Fruit fly (Drosophila melanogaster) whole organism, embryonic: ENCODE data around the gene CG42822.

Experiments
- ATbp ChIP-seq: fragments of 200-800 bp; sonication (Bioruptor generic); optimal IDR thresholded peaks from 2 replicates; lab custom pipeline; 2017; ENCODE audit warnings: missing biosample characterization, mild to moderate bottlenecking, missing genetic modification characterization, missing genetic modification reagents
- Ada2b ChIP-seq: fragments of 200-800 bp; sonication (Bioruptor generic); IDR thresholded peaks from 2 replicates; pipeline ENCODE4 v1.3.6; 2022; ENCODE audit warnings: missing biosample characterization, missing genetic modification characterization
- Asciz ChIP-seq: fragments of 200-800 bp; sonication (Bioruptor generic); optimal IDR thresholded peaks from 2 replicates; lab custom pipeline; 2017; ENCODE audit warnings: missing biosample characterization, mild to moderate bottlenecking, missing genetic modification characterization, missing genetic modification reagents
- CG10979 ChIP-seq: fragments of 200-800 bp; sonication (Bioruptor generic); optimal IDR thresholded peaks from 2 replicates; lab custom pipeline; 2018; ENCODE audit warnings: missing biosample characterization, mild to moderate bottlenecking, missing genetic modification characterization, moderate library complexity
- CG12071 ChIP-seq: fragments of 200-800 bp; sonication (Bioruptor generic); optimal IDR thresholded peaks from 3 replicates; lab custom pipeline; 2018; ENCODE audit warnings: missing biosample characterization, mild to moderate bottlenecking, missing genetic modification characterization
- CG12391 ChIP-seq: fragments of 200-800 bp; sonication (Bioruptor generic); optimal IDR thresholded peaks from 3 replicates; lab custom pipeline; 2018; ENCODE audit warnings: missing biosample characterization, mild to moderate bottlenecking, missing genetic modification characterization, moderate library complexity
- CG13287 ChIP-seq: fragments of 200-800 bp; sonication (Bioruptor generic); IDR thresholded peaks from 2 replicates; pipeline ENCODE4 v1.3.6; 2022; ENCODE audit warnings: missing biosample characterization, missing genetic modification characterization; ENCODE audit not compliant: partially characterized antibody
- CG13624 ChIP-seq: fragments of 200-800 bp; sonication (Bioruptor generic); optimal IDR thresholded peaks from 2 replicates; lab custom pipeline; 2016; ENCODE audit warnings: missing biosample characterization, missing genetic modification characterization
- CG15696 ChIP-seq: fragments of 200-800 bp; sonication (Bioruptor generic); optimal IDR thresholded peaks from 2 replicates; lab custom pipeline; 2019; ENCODE audit warnings: missing biosample characterization, mild to moderate bottlenecking, missing genetic modification characterization, moderate library complexity
- CG17361 ChIP-seq: fragments of 200-800 bp; sonication (Bioruptor generic); IDR thresholded peaks from 3 replicates; pipeline ENCODE4 v1.3.6; 2022; ENCODE audit warnings: missing biosample characterization, missing genetic modification characterization
- CG32532 ChIP-seq: fragments of 200-800 bp; sonication (Bioruptor generic); IDR thresholded peaks from 2 replicates; pipeline ENCODE4 v1.3.6; 2022; ENCODE audit warnings: missing biosample characterization, missing genetic modification characterization
- CG3726 ChIP-seq: fragments of 200-800 bp; sonication (Bioruptor generic); IDR thresholded peaks from 3 replicates; pipeline ENCODE4, ENCODE4 v1.3.6; 2022; ENCODE audit warnings: missing biosample characterization, missing genetic modification characterization
- CG3838 ChIP-seq: fragments of 200-800 bp; sonication (Bioruptor generic); optimal IDR thresholded peaks from 3 replicates; lab custom pipeline; 2016; ENCODE audit warnings: missing biosample characterization, missing genetic modification characterization
- CG4820 ChIP-seq: fragments of 200-800 bp; sonication (Bioruptor generic); optimal IDR thresholded peaks from 3 replicates; lab custom pipeline; 2016; ENCODE audit warnings: missing biosample characterization, missing genetic modification characterization
- CG5180 ChIP-seq: fragments of 200-800 bp; sonication (Bioruptor generic); optimal IDR thresholded peaks from 3 replicates; lab custom pipeline; 2017; ENCODE audit warnings: missing biosample characterization, missing genetic modification characterization, mild to moderate bottlenecking, moderate library complexity, missing genetic modification reagents
- CG7745 ChIP-seq: fragments of 200-800 bp; sonication (Bioruptor generic); optimal IDR thresholded peaks from 2 replicates; lab custom pipeline; 2018; ENCODE audit warnings: missing biosample characterization, mild to moderate bottlenecking, missing genetic modification characterization, moderate library complexity
- CG8388 ChIP-seq: fragments of 200-800 bp; sonication (Bioruptor generic); optimal IDR thresholded peaks from 2 replicates; lab custom pipeline; 2019; ENCODE audit warnings: missing biosample characterization, mild to moderate bottlenecking, missing genetic modification characterization, moderate library complexity
- CkIIα-i1 ChIP-seq: fragments of 200-800 bp; sonication (Bioruptor generic); IDR thresholded peaks from 2 replicates; pipeline ENCODE4 v1.3.6; 2022; ENCODE audit warnings: missing biosample characterization, missing genetic modification characterization
- D ChIP-seq, 2 experiments: fragments of 200-800 bp in 1 of 2; fragments of >200 bp in 1 of 2; sonication (Bioruptor generic) in 1 of 2; optimal IDR thresholded peaks; 2 replicates in 1 of 2; 3 replicates in 1 of 2; lab custom pipeline; 2017; ENCODE audit warnings: mild to moderate bottlenecking in 1 of 2, missing biosample characterization in 1 of 2, missing genetic modification characterization in 1 of 2, missing genetic modification reagents in 1 of 2
- D19B ChIP-seq: fragments of 200-800 bp; sonication (Bioruptor generic); optimal IDR thresholded peaks from 2 replicates; lab custom pipeline; 2017; ENCODE audit warnings: missing biosample characterization, mild to moderate bottlenecking, missing genetic modification characterization
- Dfd ChIP-seq, 2 experiments: fragments of >200 bp; optimal IDR thresholded peaks; 2 replicates each; lab custom pipeline; 2017; ENCODE audit warnings: missing biosample characterization in 2 of 2, missing genetic modification characterization in 2 of 2
- Drgx ChIP-seq: fragments of 200-800 bp; sonication (Bioruptor generic); IDR thresholded peaks from 2 replicates; pipeline ENCODE4 v1.3.6; 2022; ENCODE audit warnings: missing biosample characterization, missing genetic modification characterization
- Ets65A ChIP-seq: fragments of 200-800 bp; sonication (Bioruptor generic); peaks from one replicate; lab custom pipeline; 2016; ENCODE audit warnings: missing biosample characterization, missing genetic modification characterization
- Fer1 ChIP-seq: fragments of 200-800 bp; sonication (Bioruptor generic); optimal IDR thresholded peaks from 2 replicates; lab custom pipeline; 2017; ENCODE audit warnings: missing biosample characterization, mild to moderate bottlenecking, missing genetic modification characterization
- Hey ChIP-seq: fragments of 200-800 bp; sonication (Bioruptor generic); optimal IDR thresholded peaks from 3 replicates; lab custom pipeline; 2018; ENCODE audit warnings: missing biosample characterization, mild to moderate bottlenecking, missing genetic modification characterization
- Hmr ChIP-seq: fragments of 200-800 bp; sonication (Bioruptor generic); optimal IDR thresholded peaks from 3 replicates; lab custom pipeline; 2017; ENCODE audit warnings: mild to moderate bottlenecking, missing biosample characterization, missing genetic modification reagents, missing genetic modification characterization
- MTF-1 ChIP-seq: fragments of 200-800 bp; sonication (Bioruptor generic); optimal IDR thresholded peaks from 2 replicates; lab custom pipeline; 2018; ENCODE audit warnings: missing biosample characterization, mild to moderate bottlenecking, missing genetic modification characterization, borderline replicate concordance
- Max ChIP-seq: fragments of 200-800 bp; sonication (Bioruptor generic); optimal IDR thresholded peaks from 2 replicates; lab custom pipeline; 2016; ENCODE audit warnings: missing biosample characterization, mild to moderate bottlenecking, missing genetic modification characterization
- Six4 ChIP-seq: fragments of 200-800 bp; sonication (Bioruptor generic); optimal IDR thresholded peaks from 2 replicates; lab custom pipeline; 2016; ENCODE audit warnings: missing biosample characterization, missing genetic modification characterization
- croc ChIP-seq: fragments of 200-800 bp; sonication (Bioruptor generic); conservative IDR thresholded peaks from 3 replicates; pipeline ENCODE4 v1.3.6; 2022; ENCODE audit warnings: missing biosample characterization, missing genetic modification characterization
- dmrt11E ChIP-seq: fragments of 200-800 bp; sonication (Bioruptor generic); optimal IDR thresholded peaks from 3 replicates; lab custom pipeline; 2018; ENCODE audit warnings: missing biosample characterization, mild to moderate bottlenecking, missing genetic modification characterization, moderate library complexity
- dmrt99B ChIP-seq: fragments of 200-800 bp; sonication (Bioruptor generic); optimal IDR thresholded peaks from 2 replicates; lab custom pipeline; 2018; ENCODE audit warnings: missing biosample characterization, mild to moderate bottlenecking, missing genetic modification characterization, moderate library complexity
- emc ChIP-seq: fragments of 200-800 bp; sonication (Bioruptor generic); optimal IDR thresholded peaks from 2 replicates; lab custom pipeline; 2016; ENCODE audit warnings: missing biosample characterization, missing genetic modification characterization
- exex ChIP-seq: fragments of 200-800 bp; sonication (Bioruptor generic); optimal IDR thresholded peaks from 4 replicates; lab custom pipeline; 2018; ENCODE audit warnings: missing biosample characterization, mild to moderate bottlenecking, missing genetic modification characterization, moderate library complexity
- fd64A ChIP-seq: fragments of 200-800 bp; sonication (Bioruptor generic); optimal IDR thresholded peaks from 3 replicates; lab custom pipeline; 2018; ENCODE audit warnings: missing biosample characterization, mild to moderate bottlenecking, missing genetic modification characterization
- fd96Cb ChIP-seq: fragments of 200-800 bp; sonication (Bioruptor generic); optimal IDR thresholded peaks from 2 replicates; lab custom pipeline; 2018; ENCODE audit warnings: missing biosample characterization, mild to moderate bottlenecking, missing genetic modification characterization, moderate library complexity
- ftz-f1 ChIP-seq: fragments of 200-800 bp; sonication (Bioruptor generic); optimal IDR thresholded peaks from 2 replicates; lab custom pipeline; 2016; ENCODE audit warnings: missing biosample characterization, missing genetic modification characterization
- jumu ChIP-seq: fragments of 200-800 bp; sonication (Bioruptor generic); optimal IDR thresholded peaks from 3 replicates; lab custom pipeline; 2016; ENCODE audit warnings: missing biosample characterization, missing genetic modification characterization
- kah ChIP-seq: fragments of 200-800 bp; sonication (Bioruptor generic); optimal IDR thresholded peaks from 2 replicates; lab custom pipeline; 2018; ENCODE audit warnings: missing biosample characterization, mild to moderate bottlenecking, missing genetic modification characterization
- lmd ChIP-seq: fragments of 200-800 bp; sonication (Bioruptor generic); IDR thresholded peaks from 2 replicates; pipeline ENCODE4 v1.3.6; 2022; ENCODE audit warnings: missing biosample characterization, missing genetic modification characterization
- nau ChIP-seq: fragments of 200-800 bp; sonication (Bioruptor generic); optimal IDR thresholded peaks from 3 replicates; lab custom pipeline; 2017; ENCODE audit warnings: missing biosample characterization, mild to moderate bottlenecking, missing genetic modification characterization, missing genetic modification reagents
- nerfin-1 ChIP-seq: fragments of 200-800 bp; sonication (Bioruptor generic); optimal IDR thresholded peaks from 3 replicates; lab custom pipeline; 2019; ENCODE audit warnings: missing biosample characterization, mild to moderate bottlenecking, missing genetic modification characterization, moderate library complexity
- pan ChIP-seq, 4 experiments: fragments of >200 bp in 3 of 4; fragments of 200-800 bp in 1 of 4; sonication (Bioruptor generic) in 1 of 4; optimal IDR thresholded peaks in 3 of 4; IDR thresholded peaks in 1 of 4; 2 replicates each; pipeline versions ENCODE4 v1.3.6 to Lab custom; 2017 to 2022; ENCODE audit warnings: missing biosample characterization in 2 of 4, missing genetic modification characterization in 2 of 4, mixed read lengths in 1 of 4
- psq ChIP-seq: fragments of 200-800 bp; sonication (Bioruptor generic); optimal IDR thresholded peaks from 2 replicates; lab custom pipeline; 2017; ENCODE audit warnings: missing biosample characterization, missing genetic modification characterization
- row ChIP-seq: fragments of 200-800 bp; sonication (Bioruptor generic); IDR thresholded peaks from 3 replicates; pipeline ENCODE4 v1.3.6; 2022; ENCODE audit warnings: missing biosample characterization, missing genetic modification characterization
- tup ChIP-seq: fragments of 200-800 bp; sonication (Bioruptor generic); optimal IDR thresholded peaks from 2 replicates; lab custom pipeline; 2016; ENCODE audit warnings: missing biosample characterization, mild to moderate bottlenecking, missing genetic modification characterization, moderate library complexity
- z ChIP-seq: fragments of 200-800 bp; sonication (Bioruptor generic); IDR thresholded peaks from 3 replicates; pipeline ENCODE4 v1.3.6; 2022; ENCODE audit warnings: missing biosample characterization, missing genetic modification characterization
- zf30C ChIP-seq: fragments of 200-800 bp; sonication (Bioruptor generic); optimal IDR thresholded peaks from 3 replicates; lab custom pipeline; 2018; ENCODE audit warnings: missing biosample characterization, mild to moderate bottlenecking, missing genetic modification characterization

The CG42822 gene

DNA sequence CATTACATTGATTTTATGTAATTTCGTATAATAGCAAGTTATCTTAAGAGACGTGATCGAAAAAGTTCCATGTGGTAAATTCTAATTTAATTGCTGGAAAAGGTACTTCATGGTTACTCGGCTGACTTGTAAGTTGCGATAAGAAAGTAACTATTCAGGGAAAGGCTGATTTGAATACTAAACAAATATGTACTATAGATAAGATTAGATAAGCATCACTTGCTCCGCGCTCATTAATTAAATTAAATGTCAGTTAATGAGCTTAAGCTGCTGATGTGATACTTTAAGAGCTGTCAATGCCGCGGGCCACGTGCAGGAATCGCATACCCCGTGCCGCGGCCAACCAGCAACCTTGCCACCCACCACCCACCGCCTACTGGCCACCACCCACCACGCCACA lies 13.6 kb upstream of the CG42822 start:
- no peak for TF ChIP-seq tup (GFP tag; lab: Kevin White, UChicago)
- TF ChIP-seq Hey (tag; lab: Kevin White, UChicago), result peak; percentile 17
- TF ChIP-seq CG3726 (GFP tag; lab: Robert Waterston, UW), result no peak
- TF ChIP-seq CG17361, result no peak
- TF ChIP-seq CG10979 (tag; lab: Kevin White, UChicago), result no peak
- TF ChIP-seq ATbp (GFP tag; lab: Kevin White, UChicago), result peak; percentile 11
- TF ChIP-seq Asciz (GFP tag; lab: Kevin White, UChicago), result peak; percentile 30
- peak; percentile 60 for TF ChIP-seq exex
- TF ChIP-seq fd64A (GFP tag; lab: Kevin White, UChicago), result peak; percentile 9
- no peak for TF ChIP-seq Hmr (GFP tag; lab: Kevin White, UChicago)
- peak; percentile 5 for TF ChIP-seq ftz-f1
- TF ChIP-seq CG7745 (tag; lab: Kevin White, UChicago), result peak; percentile 65
- no peak for TF ChIP-seq Max (GFP tag; lab: Kevin White, UChicago)
- TF ChIP-seq CG3838, result no peak
- no peak for TF ChIP-seq CG12391 (tag; lab: Kevin White, UChicago)

dm6 chr3R:17400675-17401118 lies 13.0 kb upstream of the CG42822 start:
- TF ChIP-seq CG12071 (GFP tag; lab: Kevin White, UChicago) (peak; percentile 50), CG13287 (GFP tag; lab: Robert Waterston, UW) (no peak), D (optimal IDR thresholded peaks at IDR 0.05; lab: Kevin White, UChicago) (no peak), D (GFP tag; optimal IDR thresholded peaks at IDR 0.05; lab: Kevin White, UChicago) (peak; percentile 67), CG8388 (GFP tag; lab: Kevin White, UChicago) (peak; percentile 40), CG17361 (peak; percentile 39; the same call in 2 of the 3 replicates), dmrt99B (tag; lab: Kevin White, UChicago) (peak; percentile 78), psq (no peak), CkIIα-i1 (GFP tag; lab: Robert Waterston, UW) (no peak), CG5180 (GFP tag; lab: Kevin White, UChicago) (peak; percentile 22), nerfin-1 (tag; lab: Kevin White, UChicago) (peak; percentile 49), row (GFP tag; lab: Robert Waterston, UW) (peak; percentile 34; the same call in 2 of the 3 replicates), lmd (GFP tag; lab: Robert Waterston, UW) (0 out of 2 replicates have a peak, but pooled peaks have one; percentile 35), jumu (GFP tag; lab: Kevin White, UChicago) (peak; percentile 2), zf30C (GFP tag; lab: Kevin White, UChicago) (peak; percentile 61), Ada2b (GFP tag; lab: Robert Waterston, UW) (peak; percentile 48), Dfd (GFP tag; optimal IDR thresholded peaks at IDR 0.05; lab: Kevin White, UChicago) (no peak), croc (GFP tag; lab: Robert Waterston, UW) (0 out of 3 replicates have a peak, but pooled peaks have one; percentile 24), Drgx (GFP tag; lab: Robert Waterston, UW) (peak; percentile 60), Six4 (GFP tag; lab: Kevin White, UChicago) (peak; percentile 47), CG4820 (GFP tag; lab: Kevin White, UChicago) (peak; percentile 51), fd96Cb (tag; lab: Kevin White, UChicago) (peak; percentile 63), CG15696 (peak; percentile 74), Fer1 (peak; percentile 54), kah (GFP tag; lab: Kevin White, UChicago) (peak; percentile 13), pan (optimal IDR thresholded peaks at IDR 0.05; lab: Kevin White, UChicago) (no peak), pan (GFP tag; optimal IDR thresholded peaks at IDR 0.05 in 1 of 2, IDR thresholded peaks at IDR 0.05 in 1 of 2) (peak in 1 of 2 experiments; percentile 63), emc (GFP tag; lab: Kevin White, UChicago) (no peak), Ets65A (GFP tag; lab: Kevin White, UChicago) (peak; percentile 92), dmrt11E (tag; lab: Kevin White, UChicago) (peak; percentile 5), MTF-1 (GFP tag; lab: Kevin White, UChicago) (no peak), D19B (peak; percentile 22), CG32532 (GFP tag; lab: Robert Waterston, UW) (peak; percentile 38; the same call in 1 of the 2 replicates), nau (peak; percentile 56), CG13624 (GFP tag; lab: Kevin White, UChicago) (peak; percentile 31), z (GFP tag; lab: Robert Waterston, UW) (no peak)
